Fruit fly (Drosophila melanogaster) whole organism, prepupa: ENCODE measurements around the gene CG11899.

Experiments
- CG32006 ChIP-seq: fragments of 200-800 bp; sonication (Bioruptor generic); optimal IDR thresholded peaks from 3 replicates; lab custom pipeline; 2017; ENCODE audit warnings: missing biosample characterization, mild to moderate bottlenecking, missing genetic modification characterization
- CG7368 ChIP-seq: fragments of 200-800 bp; sonication (Bioruptor generic); optimal IDR thresholded peaks from 3 replicates; lab custom pipeline; 2016; ENCODE audit warnings: missing biosample characterization, missing genetic modification characterization
- Lpt ChIP-seq: fragments of 200-800 bp; sonication (Bioruptor generic); optimal IDR thresholded peaks from 3 replicates; lab custom pipeline; 2016; ENCODE audit warnings: missing biosample characterization, missing genetic modification characterization
- Sox102F ChIP-seq: fragments of 200-800 bp; sonication (Bioruptor generic); optimal IDR thresholded peaks from 2 replicates; lab custom pipeline; 2016; ENCODE audit warnings: missing biosample characterization, mild to moderate bottlenecking, missing genetic modification characterization

DNA sequence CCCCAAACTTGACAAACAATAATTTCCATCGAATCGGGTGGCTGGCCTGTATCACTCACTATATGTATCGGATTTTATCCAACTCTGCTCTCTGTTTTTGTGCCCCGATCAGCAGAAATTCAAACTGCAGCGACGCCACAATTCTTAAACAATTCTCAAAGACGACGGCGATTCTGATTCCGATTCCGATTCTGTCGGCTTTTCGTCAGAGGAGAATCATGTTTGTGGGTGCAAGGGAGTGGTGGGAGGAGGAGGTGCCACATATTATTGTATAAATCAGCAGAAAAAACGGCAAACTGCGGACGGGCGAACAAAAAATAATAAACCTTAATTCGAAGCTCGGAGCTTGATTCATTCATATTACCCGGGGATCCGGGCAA is 16.2 kb downstream of the CG11899 start:
- no peak for TF ChIP-seq Lpt
- no peak for TF ChIP-seq CG7368
- no peak for TF ChIP-seq Sox102F (GFP tag; lab: Kevin White, UChicago)
- no peak for TF ChIP-seq CG32006 (GFP tag; lab: Kevin White, UChicago)
